Worm (Caenorhabditis elegans) whole organism, L1 larva: ENCODE measurements around the gene T06D8.9.

Source experiments
- F16B12.6 ChIP-seq: fragments of 150-350 bp; optimal IDR thresholded peaks from 2 replicates; lab custom pipeline; 2014; ENCODE audit warnings: missing biosample characterization, missing genetic modification characterization
- aly-2 ChIP-seq: fragments of 150-350 bp; optimal IDR thresholded peaks from 2 replicates; lab custom pipeline; 2014; ENCODE audit warnings: missing biosample characterization, missing genetic modification characterization
- isw-1 ChIP-seq: fragments of 200-800 bp; sonication (Bioruptor generic); IDR thresholded peaks from 2 replicates; pipeline ENCODE4 v1.3.6; 2022; ENCODE audit warnings: missing genetic modification characterization, missing compliant biosample characterization
- lin-39 ChIP-seq: fragments of 150-350 bp; optimal IDR thresholded peaks from 2 replicates; lab custom pipeline; 2014; ENCODE audit warnings: missing biosample characterization, missing genetic modification reagents, missing genetic modification characterization
- unc-62 ChIP-seq: fragments of 150-350 bp; optimal IDR thresholded peaks from 2 replicates; lab custom pipeline; 2014; ENCODE audit warnings: missing biosample characterization, missing genetic modification reagents, missing genetic modification characterization
- unc-86 ChIP-seq: sonication (generic microtip); optimal IDR thresholded peaks from 2 replicates; lab custom pipeline; 2016; ENCODE audit warnings: missing genetic modification characterization, missing compliant biosample characterization

DNA sequence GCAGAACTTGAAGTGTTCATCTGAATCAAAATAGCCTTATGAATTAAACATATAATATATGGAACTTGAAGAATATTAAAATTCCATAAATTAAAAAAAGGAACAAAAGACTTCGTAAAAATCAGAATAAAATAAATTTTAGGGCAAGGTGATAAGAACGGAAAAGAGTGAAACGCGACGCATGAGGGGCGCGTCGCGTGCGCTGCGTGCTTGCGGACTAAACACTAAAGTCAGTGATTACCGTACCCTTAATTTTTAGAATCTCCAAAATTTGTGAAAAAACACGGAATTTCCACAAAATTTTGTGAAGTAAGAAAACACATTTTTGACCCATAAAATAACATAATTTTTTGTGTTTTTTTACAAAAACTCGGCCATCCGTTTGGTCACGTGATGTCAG lies 21.8 kb downstream of the T06D8.9 start, which contains the start of gene T05B9.1:
- no peak for TF ChIP-seq aly-2 (tag; lab: Kevin White, UChicago)
- TF ChIP-seq F16B12.6 (tag; lab: Kevin White, UChicago), result no peak
- TF ChIP-seq lin-39, result no peak
- TF ChIP-seq unc-62 (GFP tag; lab: Kevin White, UChicago), result no peak
- TF ChIP-seq isw-1 (GFP tag; lab: Robert Waterston, UW), result no peak
- TF ChIP-seq unc-86 (tag; lab: Kevin White, UChicago), result no peak
